Fruit fly (Drosophila melanogaster): ENCODE results near the gene CCHa1.

dm6 chr3R:14055944-14056319, 40.7 kb downstream of the CCHa1 start:
- TF ChIP-seq CG1620 (GFP tag; optimal IDR thresholded peaks at IDR 0.05) (no peak), CG33017 (tag; optimal IDR thresholded peaks at IDR 0.05) (no peak), cic (GFP tag; optimal IDR thresholded peaks at IDR 0.05) (peak; percentile 93), CG7045 (GFP tag; optimal IDR thresholded peaks at IDR 0.05) (no peak), CG12768 (GFP tag; optimal IDR thresholded peaks at IDR 0.05) (peak; percentile 16), CG7101 (tag; optimal IDR thresholded peaks at IDR 0.05) (no peak), Hr96 (GFP tag; optimal IDR thresholded peaks at IDR 0.05) (no peak), CG11617 (GFP tag; optimal IDR thresholded peaks at IDR 0.05) (no peak), CG14711 (tag; optimal IDR thresholded peaks at IDR 0.05) (no peak), Clk (GFP tag; optimal IDR thresholded peaks at IDR 0.05) (peak; percentile 58), kay (GFP tag; ENCODE audit: borderline replicate concordance) (no peak), tj (GFP tag; optimal IDR thresholded peaks at IDR 0.05) (peak; percentile 95)

All from whole organism, adult.